Worm (Caenorhabditis elegans) whole organism, L3 larva: Measurements from ENCODE around the gene Y39H10A.1.

Experiments
- ZK546.5 ChIP-seq: sonication (generic microtip); optimal IDR thresholded peaks from 2 replicates; lab custom pipeline; 2017; ENCODE audit warnings: missing biosample characterization, missing genetic modification characterization
- fkh-10 ChIP-seq: sonication (generic microtip); optimal IDR thresholded peaks from 2 replicates; lab custom pipeline; 2017; ENCODE audit warnings: missing biosample characterization, missing genetic modification reagents, missing genetic modification characterization
- nhr-12 ChIP-seq: fragments of 150-350 bp; optimal IDR thresholded peaks from 2 replicates; lab custom pipeline; 2014; ENCODE audit warnings: missing biosample characterization, missing genetic modification characterization
- ztf-4 ChIP-seq: fragments of 150-350 bp; optimal IDR thresholded peaks from 2 replicates; lab custom pipeline; 2014; ENCODE audit warnings: missing biosample characterization, missing genetic modification characterization

ce11 chrV:3805499-3805898 is 38.5 kb downstream of the Y39H10A.1 start, which contains the start of gene R08F11.4:
- TF ChIP-seq ztf-4 (no peak), nhr-12 (no peak), fkh-10 (GFP tag; lab: Kevin White, UChicago) (no peak), ZK546.5 (tag; lab: Kevin White, UChicago) (no peak)
